Worm (Caenorhabditis elegans) whole organism, L1 larva: Measurements from ENCODE around the gene F44A2.3.

Source experiments
- F16B12.6 ChIP-seq: fragments of 150-350 bp; optimal IDR thresholded peaks from 2 replicates; lab custom pipeline; 2014; ENCODE audit warnings: missing biosample characterization, missing genetic modification characterization
- Y116A8C.19 ChIP-seq: sonication (generic microtip); optimal IDR thresholded peaks from 2 replicates; lab custom pipeline; 2016; ENCODE audit warnings: missing compliant biosample characterization, missing genetic modification characterization, borderline replicate concordance
- ama-1 ChIP-seq: fragments of 150-350 bp; optimal IDR thresholded peaks from 2 replicates; lab custom pipeline; 2014
- blmp-1 ChIP-seq: fragments of 150-350 bp; optimal IDR thresholded peaks from 2 replicates; lab custom pipeline; 2014; ENCODE audit warnings: missing biosample characterization, missing genetic modification characterization
- ceh-8 ChIP-seq: fragments of 200-800 bp; sonication (Bioruptor generic); optimal IDR thresholded peaks from 2 replicates; lab custom pipeline; 2018; ENCODE audit warnings: mild to moderate bottlenecking, missing genetic modification characterization, moderate library complexity, missing compliant biosample characterization
- ceh-82 ChIP-seq, 3 experiments: fragments of 150-350 bp in 1 of 3; sonication (generic microtip) in 2 of 3; optimal IDR thresholded peaks; 2 replicates each; lab custom pipeline; 2014 to 2017; ENCODE audit warnings: missing biosample characterization in 3 of 3, missing genetic modification characterization in 3 of 3
- dsc-1 ChIP-seq: sonication (generic microtip); optimal IDR thresholded peaks from 2 replicates; lab custom pipeline; 2016; ENCODE audit warnings: mild to moderate bottlenecking, missing genetic modification characterization, missing compliant biosample characterization
- efl-1 ChIP-seq, 4 experiments: fragments of 150-350 bp; optimal IDR thresholded peaks in 3 of 4; peaks in 1 of 4; 1 replicate in 1 of 4; 2 replicates in 3 of 4; lab custom pipeline; 2014; ENCODE audit warnings: missing biosample characterization in 2 of 4, missing genetic modification characterization in 2 of 4, missing genetic modification reagents in 2 of 4
- efl-3 ChIP-seq: fragments of 200-800 bp; sonication (Bioruptor generic); optimal IDR thresholded peaks from 2 replicates; lab custom pipeline; 2018; ENCODE audit warnings: mild to moderate bottlenecking, missing genetic modification characterization, missing compliant biosample characterization
- egl-27 ChIP-seq, 2 experiments: fragments of 150-350 bp in 1 of 2; sonication (generic microtip); optimal IDR thresholded peaks; 3 replicates each; lab custom pipeline; 2017 to 2018; ENCODE audit warnings: missing biosample characterization in 2 of 2, missing genetic modification characterization in 2 of 2, missing genetic modification reagents in 2 of 2
- elt-2 ChIP-seq: sonication (generic microtip); optimal IDR thresholded peaks from 2 replicates; lab custom pipeline; 2016; ENCODE audit warnings: missing genetic modification characterization, mild to moderate bottlenecking, inconsistent platforms, missing compliant biosample characterization, missing genetic modification reagents
- ets-5 ChIP-seq: fragments of 200-800 bp; sonication (Bioruptor generic); IDR thresholded peaks from 2 replicates; pipeline ENCODE4 v1.3.6; 2022; ENCODE audit warnings: missing genetic modification characterization, missing compliant biosample characterization
- fkh-8 ChIP-seq: sonication (generic microtip); optimal IDR thresholded peaks from 2 replicates; lab custom pipeline; 2016; ENCODE audit warnings: mild to moderate bottlenecking, missing genetic modification characterization, missing compliant biosample characterization
- fos-1 ChIP-seq: fragments of 150-350 bp; optimal IDR thresholded peaks from 2 replicates; lab custom pipeline; 2014; ENCODE audit warnings: missing biosample characterization, missing genetic modification characterization
- hlh-4 ChIP-seq: sonication (generic microtip); optimal IDR thresholded peaks from 2 replicates; lab custom pipeline; 2016; ENCODE audit warnings: mild to moderate bottlenecking, missing genetic modification characterization, missing compliant biosample characterization
- jun-1 ChIP-seq: fragments of 150-350 bp; optimal IDR thresholded peaks from 2 replicates; lab custom pipeline; 2014; ENCODE audit warnings: missing biosample characterization, missing genetic modification reagents, missing genetic modification characterization
- lin-14 ChIP-seq: fragments of 200-800 bp; sonication (Bioruptor generic); optimal IDR thresholded peaks from 2 replicates; lab custom pipeline; 2018; ENCODE audit warnings: mild to moderate bottlenecking, missing genetic modification characterization, moderate library complexity, missing compliant biosample characterization
- lin-39 ChIP-seq: fragments of 150-350 bp; optimal IDR thresholded peaks from 2 replicates; lab custom pipeline; 2014; ENCODE audit warnings: missing biosample characterization, missing genetic modification reagents, missing genetic modification characterization
- lir-3 ChIP-seq: sonication (generic microtip); optimal IDR thresholded peaks from 2 replicates; lab custom pipeline; 2016; ENCODE audit warnings: mild to moderate bottlenecking, missing genetic modification characterization, moderate library complexity, missing compliant biosample characterization; ENCODE audit not compliant: poor library complexity
- lsy-2 ChIP-seq, 2 experiments: fragments of 150-350 bp; optimal IDR thresholded peaks; 2 replicates each; lab custom pipeline; 2014; ENCODE audit warnings: missing biosample characterization in 2 of 2, missing genetic modification characterization in 2 of 2
- mab-9 ChIP-seq: fragments of 200-800 bp; sonication (Bioruptor generic); IDR thresholded peaks from 2 replicates; pipeline ENCODE4 v1.3.6; 2022; ENCODE audit warnings: missing genetic modification reagents, missing genetic modification characterization, missing compliant biosample characterization
- mdl-1 ChIP-seq, 2 experiments: fragments of 150-350 bp; optimal IDR thresholded peaks; 2 replicates each; lab custom pipeline; 2014 to 2017; ENCODE audit warnings: missing biosample characterization in 2 of 2, missing genetic modification characterization in 2 of 2, inconsistent platforms in 1 of 2
- mef-2 ChIP-seq: fragments of 150-350 bp; optimal IDR thresholded peaks from 2 replicates; lab custom pipeline; 2014; ENCODE audit warnings: missing biosample characterization, missing genetic modification characterization
- nhr-11 ChIP-seq: fragments of 150-350 bp; optimal IDR thresholded peaks from 2 replicates; lab custom pipeline; 2014; ENCODE audit warnings: missing biosample characterization, missing genetic modification characterization
- nhr-19 ChIP-seq: fragments of 200-800 bp; sonication (Bioruptor generic); conservative IDR thresholded peaks from 2 replicates; pipeline ENCODE4 v1.3.6; 2022; ENCODE audit warnings: missing genetic modification characterization, missing compliant biosample characterization
- nhr-20 ChIP-seq: sonication (generic microtip); optimal IDR thresholded peaks from 2 replicates; lab custom pipeline; 2016; ENCODE audit warnings: mild to moderate bottlenecking, missing genetic modification characterization, missing compliant biosample characterization
- nhr-47 ChIP-seq: sonication (generic microtip); optimal IDR thresholded peaks from 2 replicates; lab custom pipeline; 2016; ENCODE audit warnings: mild to moderate bottlenecking, missing genetic modification characterization, moderate library complexity, missing compliant biosample characterization
- nhr-71 ChIP-seq: sonication (generic microtip); optimal IDR thresholded peaks from 2 replicates; lab custom pipeline; 2016; ENCODE audit warnings: mild to moderate bottlenecking, missing genetic modification characterization, moderate library complexity, missing compliant biosample characterization
- nhr-77 ChIP-seq: fragments of 150-350 bp; optimal IDR thresholded peaks from 2 replicates; lab custom pipeline; 2014; ENCODE audit warnings: missing biosample characterization, missing genetic modification characterization
- nhr-85 ChIP-seq: sonication (generic microtip); peaks from one replicate; lab custom pipeline; 2016; ENCODE audit warnings: missing genetic modification characterization, inconsistent platforms, missing compliant biosample characterization
- nhr-90 ChIP-seq: sonication (generic microtip); optimal IDR thresholded peaks from 2 replicates; lab custom pipeline; 2016; ENCODE audit warnings: mild to moderate bottlenecking, missing genetic modification characterization, missing compliant biosample characterization; ENCODE audit not compliant: poor library complexity
- pag-3 ChIP-seq: sonication (generic microtip); optimal IDR thresholded peaks from 2 replicates; lab custom pipeline; 2017; ENCODE audit warnings: missing genetic modification characterization, mild to moderate bottlenecking, missing compliant biosample characterization, antibody characterized with exemption, borderline replicate concordance; ENCODE audit not compliant: insufficient read depth
- rnt-1 ChIP-seq: sonication (generic microtip); optimal IDR thresholded peaks from 2 replicates; lab custom pipeline; 2016; ENCODE audit warnings: mild to moderate bottlenecking, missing genetic modification characterization, moderate library complexity, missing compliant biosample characterization
- sup-37 ChIP-seq: fragments of 200-800 bp; sonication (Bioruptor generic); optimal IDR thresholded peaks from 2 replicates; lab custom pipeline; 2018; ENCODE audit warnings: mild to moderate bottlenecking, missing genetic modification characterization, missing compliant biosample characterization
- tlp-1 ChIP-seq: fragments of 150-350 bp; optimal IDR thresholded peaks from 2 replicates; lab custom pipeline; 2014; ENCODE audit warnings: missing biosample characterization, missing genetic modification characterization
- unc-130 ChIP-seq: fragments of 150-350 bp; optimal IDR thresholded peaks from 2 replicates; lab custom pipeline; 2017; ENCODE audit warnings: missing biosample characterization, missing genetic modification characterization, inconsistent platforms
- unc-30 ChIP-seq: sonication (generic microtip); optimal IDR thresholded peaks from 2 replicates; lab custom pipeline; 2017; ENCODE audit warnings: missing biosample characterization, missing genetic modification characterization
- unc-62 ChIP-seq: fragments of 150-350 bp; optimal IDR thresholded peaks from 2 replicates; lab custom pipeline; 2014; ENCODE audit warnings: missing biosample characterization, missing genetic modification reagents, missing genetic modification characterization
- unc-98 ChIP-seq: fragments of 200-800 bp; sonication (Bioruptor generic); IDR thresholded peaks from 2 replicates; pipeline ENCODE4 v1.3.6; 2022; ENCODE audit warnings: missing genetic modification characterization, missing compliant biosample characterization
- xbp-1 ChIP-seq: sonication (generic microtip); optimal IDR thresholded peaks from 2 replicates; lab custom pipeline; 2016; ENCODE audit warnings: missing genetic modification characterization, missing compliant biosample characterization
- ztf-11 ChIP-seq, 2 experiments: sonication (generic microtip); optimal IDR thresholded peaks; 2 replicates each; lab custom pipeline; 2016 to 2017; ENCODE audit warnings: missing genetic modification characterization in 2 of 2, missing biosample characterization in 1 of 2, missing compliant biosample characterization in 1 of 2

F44A2.3 gene

DNA sequence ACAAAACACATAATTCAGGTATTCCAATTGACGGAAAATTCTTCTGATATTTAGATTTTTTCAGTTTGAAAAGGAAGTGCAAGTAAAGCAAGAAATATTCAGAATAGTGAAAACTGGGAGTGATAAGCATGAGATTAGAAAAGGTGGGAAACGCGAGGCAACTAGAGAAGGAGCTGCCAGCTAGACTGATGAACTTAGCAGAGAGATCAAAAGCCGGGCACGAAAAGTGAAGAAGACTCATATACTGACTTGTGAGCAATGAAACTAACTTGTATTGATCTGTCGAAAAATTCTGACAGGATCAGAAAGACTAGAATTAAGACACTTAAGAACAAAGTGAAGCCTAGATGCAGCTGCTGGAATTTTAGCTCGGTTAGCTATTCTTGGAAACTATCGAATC lies 43.7 kb upstream of the F44A2.3 start, which contains the start of gene nhr-36:
TSS of gene nhr-36 (minus strand) at position 101 of the 400 bp plus-strand sequence.
- TF ChIP-seq sup-37 (GFP tag; lab: Kevin White, UChicago) (no peak), nhr-71 (tag; lab: Kevin White, UChicago) (peak; percentile 36), xbp-1 (tag; lab: Kevin White, UChicago) (no peak), lsy-2 (tag; optimal IDR thresholded peaks at IDR 0.05; lab: Kevin White, UChicago) (no peak), fkh-8 (peak; percentile 24), lin-39 (tag; lab: Kevin White, UChicago) (no peak), lir-3 (tag; lab: Kevin White, UChicago) (no peak), Y116A8C.19 (no peak), nhr-47 (tag; lab: Kevin White, UChicago) (peak; percentile 32), jun-1 (tag; lab: Kevin White, UChicago) (no peak)

DNA sequence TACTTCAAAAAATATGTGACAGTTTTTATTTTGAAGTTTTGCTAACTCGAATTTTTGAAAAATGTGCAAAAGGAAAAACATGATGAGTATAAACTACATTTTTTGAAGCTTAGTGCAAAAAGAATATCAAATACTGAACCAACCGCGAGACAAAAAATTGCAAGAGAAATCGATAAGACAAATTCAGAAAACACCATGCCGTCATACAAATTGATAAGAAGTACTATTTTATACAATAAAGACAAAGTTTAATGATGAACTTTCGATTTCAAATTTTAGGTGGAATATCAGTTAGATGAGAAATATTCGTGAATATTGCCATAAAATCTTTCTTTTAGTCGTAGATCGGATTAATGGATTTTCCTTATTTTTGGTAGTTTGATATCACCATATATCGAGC lies 42.5 kb upstream of the F44A2.3 start:
- TF ChIP-seq elt-2 (peak; percentile 10), nhr-20 (tag; lab: Kevin White, UChicago) (peak; percentile 13), nhr-11 (tag; lab: Kevin White, UChicago) (no peak)

DNA sequence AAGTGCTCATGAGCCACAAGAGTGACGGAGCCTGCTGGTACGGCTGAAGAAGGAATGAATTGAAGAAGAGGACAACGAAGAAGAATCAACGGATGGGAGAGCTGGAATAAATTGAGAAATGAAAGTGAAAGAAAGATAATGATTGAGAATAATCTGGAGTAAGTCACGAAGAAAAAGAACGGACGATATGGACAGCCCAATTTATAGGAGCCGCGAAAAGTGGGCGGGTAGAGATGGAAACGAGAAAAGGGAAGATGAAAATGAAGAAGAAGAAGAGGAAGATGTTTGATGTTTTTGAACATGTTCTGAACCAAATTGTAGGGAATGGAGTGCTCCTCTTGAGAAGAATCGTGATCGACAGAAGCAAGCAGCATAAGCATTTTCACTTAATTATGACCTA lies 38.8 kb upstream of the F44A2.3 start, which contains the start of gene slc-17.7:
TSS of gene slc-17.7 (minus strand) at position 101 of the 400 bp plus-strand sequence.
- TF ChIP-seq fos-1 (tag; lab: Kevin White, UChicago) (no peak), unc-98 (GFP tag; lab: Robert Waterston, UW) (no peak), unc-30 (tag; lab: Kevin White, UChicago) (no peak), mdl-1 (tag; optimal IDR thresholded peaks at IDR 0.05; lab: Kevin White, UChicago) (no peak), ztf-11 (tag; optimal IDR thresholded peaks at IDR 0.05; lab: Kevin White, UChicago) (no peak), ets-5 (GFP tag; lab: Robert Waterston, UW) (no peak)

DNA sequence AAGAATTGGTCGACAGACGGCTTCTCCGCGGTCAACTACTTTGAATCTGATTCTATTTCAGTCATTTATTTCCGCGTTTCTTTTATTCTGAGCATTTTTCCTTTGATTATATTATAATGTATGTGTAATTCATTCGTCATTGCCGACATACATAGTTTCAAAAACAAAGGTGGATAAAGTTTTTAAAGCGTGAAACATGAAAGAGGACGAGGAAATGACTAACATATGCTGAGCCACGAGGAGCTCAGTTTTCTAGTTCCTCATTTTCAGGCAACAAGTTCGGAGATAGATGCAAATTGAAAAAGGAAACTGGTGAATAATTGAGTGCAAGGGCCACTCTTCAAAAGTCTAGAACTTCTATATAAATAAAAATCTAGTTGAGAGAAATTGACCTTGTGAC lies 37.0 kb upstream of the F44A2.3 start:
- TF ChIP-seq efl-1 (optimal IDR thresholded peaks at IDR 0.05; lab: Kevin White, UChicago) (no peak), efl-1 (GFP tag; optimal IDR thresholded peaks at IDR 0.05 in 1 of 2; lab: Kevin White, UChicago) (peak in 1 of 2 experiments; percentile 9), dsc-1 (tag; lab: Kevin White, UChicago) (peak; percentile 68), fkh-8 (peak; percentile 5), nhr-85 (tag; lab: Kevin White, UChicago) (no peak)

DNA sequence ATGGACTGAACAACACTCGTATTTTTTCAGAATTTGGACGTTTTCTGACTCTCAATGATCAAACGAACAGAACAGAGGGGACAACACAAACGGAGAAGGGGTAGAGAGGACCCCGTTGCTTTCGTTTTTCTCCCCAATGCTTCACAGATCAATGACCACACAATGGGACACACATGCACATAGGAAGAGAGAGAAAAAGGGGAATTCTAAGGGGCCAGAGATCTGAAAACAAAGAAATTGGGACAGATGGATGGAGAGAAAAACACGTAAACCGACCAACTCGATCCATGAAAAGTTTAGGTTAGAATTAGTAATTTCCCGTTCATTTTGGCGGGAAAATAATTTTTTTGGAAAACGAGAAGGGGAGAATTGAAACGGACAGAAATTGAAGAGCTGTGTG lies 34.8 kb upstream of the F44A2.3 start:
- TF ChIP-seq efl-1 (optimal IDR thresholded peaks at IDR 0.05; lab: Kevin White, UChicago): no peak
- peak in 1 of 2 experiments; percentile 38 for TF ChIP-seq efl-1 (GFP tag; optimal IDR thresholded peaks at IDR 0.05 in 1 of 2; lab: Kevin White, UChicago)
- TF ChIP-seq mab-9 (GFP tag; lab: Robert Waterston, UW): no peak
- no peak for TF ChIP-seq ztf-11 (tag; optimal IDR thresholded peaks at IDR 0.05; lab: Kevin White, UChicago)
- no peak for TF ChIP-seq nhr-85 (tag; lab: Kevin White, UChicago)
- TF ChIP-seq dsc-1 (tag; lab: Kevin White, UChicago): peak; percentile 24
- TF ChIP-seq nhr-71 (tag; lab: Kevin White, UChicago): peak; percentile 55
- TF ChIP-seq nhr-20 (tag; lab: Kevin White, UChicago): peak; percentile 25
- TF ChIP-seq nhr-19 (GFP tag; lab: Robert Waterston, UW): no peak
- peak; percentile 32 for TF ChIP-seq rnt-1
- TF ChIP-seq lin-14: peak; percentile 68

DNA sequence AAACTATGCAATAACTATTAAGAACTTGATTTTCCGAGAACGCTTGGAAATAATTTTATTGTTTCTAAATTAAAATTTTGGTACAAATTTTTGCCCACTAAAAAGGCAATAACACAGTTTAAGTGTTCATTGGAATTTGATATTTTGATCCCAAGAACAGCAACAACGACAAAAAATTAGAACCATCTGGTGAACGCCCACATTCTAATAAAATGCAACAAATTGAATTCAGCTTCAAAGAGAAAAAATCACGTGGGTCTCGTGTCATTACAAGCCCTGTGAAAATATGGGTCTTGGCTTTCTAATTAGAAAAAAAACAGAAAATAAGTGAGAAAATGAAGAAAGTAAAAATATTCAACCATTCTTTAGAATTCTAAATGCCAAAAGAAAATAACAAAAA lies 33.4 kb upstream of the F44A2.3 start:
- TF ChIP-seq unc-130 (no peak), efl-3 (GFP tag; lab: Kevin White, UChicago) (no peak), tlp-1 (tag; lab: Kevin White, UChicago) (no peak), egl-27 (tag; optimal IDR thresholded peaks at IDR 0.05; lab: Kevin White, UChicago) (no peak), unc-98 (GFP tag; lab: Robert Waterston, UW) (no peak), ceh-8 (GFP tag; lab: Kevin White, UChicago) (no peak), blmp-1 (no peak), fkh-8 (peak; percentile 42), F16B12.6 (tag; lab: Kevin White, UChicago) (no peak), dsc-1 (tag; lab: Kevin White, UChicago) (peak; percentile 98), ceh-82 (tag; optimal IDR thresholded peaks at IDR 0.05; lab: Kevin White, UChicago) (no peak), mef-2 (tag; lab: Kevin White, UChicago) (no peak), elt-2 (no peak), unc-62 (no peak), pag-3 (tag; lab: Kevin White, UChicago) (no peak), hlh-4 (no peak), lir-3 (tag; lab: Kevin White, UChicago) (no peak), nhr-90 (tag; lab: Kevin White, UChicago) (no peak), nhr-85 (tag; lab: Kevin White, UChicago) (peak; percentile 56), nhr-77 (tag; lab: Kevin White, UChicago) (no peak), ama-1 (no peak)
